Fruit fly (Drosophila melanogaster) whole organism, adult: Measurements from ENCODE around the gene Pcmt.

Source experiments
- CG11617 ChIP-seq: fragments of 200-800 bp; sonication (Bioruptor generic); optimal IDR thresholded peaks from 2 replicates; lab custom pipeline; 2017; ENCODE audit warnings: mild to moderate bottlenecking, missing biosample characterization, missing genetic modification reagents, missing genetic modification characterization
- CG12768 ChIP-seq: fragments of 200-800 bp; sonication (Bioruptor generic); optimal IDR thresholded peaks from 2 replicates; lab custom pipeline; 2017; ENCODE audit warnings: missing biosample characterization, missing genetic modification characterization, mild to moderate bottlenecking, moderate library complexity, missing genetic modification reagents
- CG14711 ChIP-seq: fragments of 200-800 bp; sonication (Bioruptor generic); optimal IDR thresholded peaks from 2 replicates; lab custom pipeline; 2018; ENCODE audit warnings: missing biosample characterization, mild to moderate bottlenecking, missing genetic modification characterization, moderate library complexity
- CG1620 ChIP-seq: fragments of 200-800 bp; sonication (Bioruptor generic); optimal IDR thresholded peaks from 2 replicates; lab custom pipeline; 2016; ENCODE audit warnings: missing biosample characterization, missing genetic modification characterization
- CG33017 ChIP-seq: fragments of 200-800 bp; sonication (Bioruptor generic); optimal IDR thresholded peaks from 2 replicates; lab custom pipeline; 2018; ENCODE audit warnings: missing biosample characterization, mild to moderate bottlenecking, missing genetic modification characterization, moderate library complexity
- CG5204 ChIP-seq: fragments of 200-800 bp; sonication (Bioruptor generic); optimal IDR thresholded peaks from 2 replicates; lab custom pipeline; 2016; ENCODE audit warnings: missing biosample characterization, missing genetic modification characterization
- CG7045 ChIP-seq: fragments of 200-800 bp; sonication (Bioruptor generic); optimal IDR thresholded peaks from 2 replicates; lab custom pipeline; 2017; ENCODE audit warnings: missing biosample characterization, mild to moderate bottlenecking, missing genetic modification characterization
- CG7101 ChIP-seq: fragments of 200-800 bp; sonication (Bioruptor generic); optimal IDR thresholded peaks from 2 replicates; lab custom pipeline; 2018; ENCODE audit warnings: missing biosample characterization, mild to moderate bottlenecking, missing genetic modification characterization, moderate library complexity
- Clk ChIP-seq: fragments of 200-800 bp; sonication (Bioruptor generic); optimal IDR thresholded peaks from 2 replicates; lab custom pipeline; 2017; ENCODE audit warnings: missing biosample characterization, missing genetic modification characterization
- Crg-1 ChIP-seq: fragments of 200-800 bp; sonication (Bioruptor generic); optimal IDR thresholded peaks from 2 replicates; lab custom pipeline; 2016; ENCODE audit warnings: missing biosample characterization, missing genetic modification characterization
- Hr96 ChIP-seq: fragments of 200-800 bp; sonication (Bioruptor generic); optimal IDR thresholded peaks from 2 replicates; lab custom pipeline; 2016; ENCODE audit warnings: missing biosample characterization, missing genetic modification characterization
- Mnt ChIP-seq: fragments of 200-800 bp; sonication (Bioruptor generic); optimal IDR thresholded peaks from 2 replicates; lab custom pipeline; 2016; ENCODE audit warnings: missing biosample characterization, mild to moderate bottlenecking, missing genetic modification characterization
- bab1 ChIP-seq: fragments of 200-800 bp; sonication (Bioruptor generic); optimal IDR thresholded peaks from 3 replicates; lab custom pipeline; 2019; ENCODE audit warnings: missing biosample characterization, mild to moderate bottlenecking, missing genetic modification characterization, moderate library complexity
- cic ChIP-seq: fragments of 200-800 bp; sonication (Bioruptor generic); optimal IDR thresholded peaks from 2 replicates; lab custom pipeline; 2017; ENCODE audit warnings: missing biosample characterization, mild to moderate bottlenecking, missing genetic modification characterization, moderate library complexity
- cnc ChIP-seq, 2 experiments: fragments of >200 bp; optimal IDR thresholded peaks; 2 replicates each; lab custom pipeline; 2017
- kay ChIP-seq: fragments of 200-800 bp; sonication (Bioruptor generic); peaks from one replicate; lab custom pipeline; 2016; ENCODE audit warnings: missing biosample characterization, missing genetic modification characterization, borderline replicate concordance
- ovo ChIP-seq: fragments of 200-800 bp; sonication (Bioruptor generic); optimal IDR thresholded peaks from 2 replicates; lab custom pipeline; 2016; ENCODE audit warnings: missing biosample characterization, missing genetic modification characterization
- pad ChIP-seq: fragments of 200-800 bp; sonication (Bioruptor generic); optimal IDR thresholded peaks from 3 replicates; lab custom pipeline; 2017; ENCODE audit warnings: missing biosample characterization, missing genetic modification characterization, mild to moderate bottlenecking, moderate library complexity, missing genetic modification reagents
- tj ChIP-seq: fragments of 200-800 bp; sonication (Bioruptor generic); optimal IDR thresholded peaks from 3 replicates; lab custom pipeline; 2017; ENCODE audit warnings: missing biosample characterization, mild to moderate bottlenecking, missing genetic modification characterization, moderate library complexity
- toe ChIP-seq: fragments of 200-800 bp; sonication (Bioruptor generic); optimal IDR thresholded peaks from 2 replicates; lab custom pipeline; 2016; ENCODE audit warnings: missing biosample characterization, missing genetic modification characterization

The Pcmt gene

dm6 chr3R:5518627-5519026 is 35.5 kb downstream of the Pcmt start:
- TF ChIP-seq CG1620 (GFP tag; lab: Kevin White, UChicago), result no peak
- no peak for TF ChIP-seq CG7101
- TF ChIP-seq Hr96, result no peak
- no peak for TF ChIP-seq CG33017 (tag; lab: Kevin White, UChicago)
- no peak for TF ChIP-seq kay (GFP tag; lab: Kevin White, UChicago)
- no peak for TF ChIP-seq cnc (optimal IDR thresholded peaks at IDR 0.05; lab: Kevin White, UChicago)
- TF ChIP-seq tj (GFP tag; lab: Kevin White, UChicago), result peak; percentile 35
- TF ChIP-seq bab1 (GFP tag; lab: Kevin White, UChicago), result peak; percentile 6
- no peak for TF ChIP-seq CG12768
- TF ChIP-seq CG7045 (GFP tag; lab: Kevin White, UChicago), result no peak

dm6 chr3R:5517876-5518211 is 36.3 kb downstream of the Pcmt start:
- TF ChIP-seq CG7045 (GFP tag; lab: Kevin White, UChicago), result no peak
- no peak for TF ChIP-seq cnc (optimal IDR thresholded peaks at IDR 0.05; lab: Kevin White, UChicago)
- no peak for TF ChIP-seq Clk (GFP tag; lab: Kevin White, UChicago)
- TF ChIP-seq Hr96, result no peak

dm6 chr3R:5517002-5517875 is 36.9 kb downstream of the Pcmt start, which contains the start of gene Itpr:
Gene Itpr, plus strand, starts transcription at chr3R:5517117.
- peak; percentile 37 for TF ChIP-seq bab1 (GFP tag; lab: Kevin White, UChicago)
- TF ChIP-seq CG5204 (GFP tag; lab: Kevin White, UChicago), result no peak
- no peak for TF ChIP-seq Clk (GFP tag; lab: Kevin White, UChicago)
- TF ChIP-seq kay (GFP tag; lab: Kevin White, UChicago), result peak; percentile 69
- peak; percentile 83 for TF ChIP-seq cic (GFP tag; lab: Kevin White, UChicago)
- TF ChIP-seq Mnt (GFP tag; lab: Kevin White, UChicago), result peak; percentile 76
- TF ChIP-seq tj (GFP tag; lab: Kevin White, UChicago), result peak; percentile 68
- TF ChIP-seq cnc (optimal IDR thresholded peaks at IDR 0.05; lab: Kevin White, UChicago), result peak; percentile 68 to 77
- TF ChIP-seq pad (GFP tag; lab: Kevin White, UChicago), result peak; percentile 23
- peak; percentile 14 for TF ChIP-seq Crg-1 (GFP tag; lab: Kevin White, UChicago)
- TF ChIP-seq CG1620 (GFP tag; lab: Kevin White, UChicago), result no peak
- no peak for TF ChIP-seq CG7101
- no peak for TF ChIP-seq CG14711 (tag; lab: Kevin White, UChicago)
- TF ChIP-seq CG11617, result peak; percentile 31
- peak; percentile 63 for TF ChIP-seq CG12768
- peak; percentile 95 for TF ChIP-seq ovo (GFP tag; lab: Kevin White, UChicago)
- TF ChIP-seq Hr96, result no peak
- peak; percentile 47 for TF ChIP-seq CG7045 (GFP tag; lab: Kevin White, UChicago)
- TF ChIP-seq CG33017 (tag; lab: Kevin White, UChicago), result no peak
- no peak for TF ChIP-seq toe (GFP tag; lab: Kevin White, UChicago)

- TF ChIP-seq CG33017 (tag; lab: Kevin White, UChicago) (no peak), bab1 (GFP tag; lab: Kevin White, UChicago) (no peak), CG12768 (no peak), Clk (GFP tag; lab: Kevin White, UChicago) (no peak), Mnt (GFP tag; lab: Kevin White, UChicago) (no peak), Hr96 (no peak), pad (GFP tag; lab: Kevin White, UChicago) (no peak), Crg-1 (GFP tag; lab: Kevin White, UChicago) (no peak), CG5204 (GFP tag; lab: Kevin White, UChicago) (no peak), CG7101 (no peak), cic (GFP tag; lab: Kevin White, UChicago) (no peak), CG1620 (GFP tag; lab: Kevin White, UChicago) (no peak), kay (GFP tag; lab: Kevin White, UChicago) (no peak), tj (GFP tag; lab: Kevin White, UChicago) (no peak), CG11617 (no peak), ovo (GFP tag; lab: Kevin White, UChicago) (no peak)
Observed at dm6 chr3R:5516582-5517001, 37.5 kb downstream of the Pcmt start.

dm6 chr3R:5514759-5515158 is 39.4 kb downstream of the Pcmt start:
- TF ChIP-seq Crg-1 (GFP tag; lab: Kevin White, UChicago) (no peak), CG7045 (GFP tag; lab: Kevin White, UChicago) (no peak), Clk (GFP tag; lab: Kevin White, UChicago) (no peak), ovo (GFP tag; lab: Kevin White, UChicago) (no peak), cnc (optimal IDR thresholded peaks at IDR 0.05; lab: Kevin White, UChicago) (no peak)

- TF ChIP-seq cic (GFP tag; lab: Kevin White, UChicago), result peak; percentile 53
- no peak for TF ChIP-seq CG5204 (GFP tag; lab: Kevin White, UChicago)
- TF ChIP-seq CG12768, result peak; percentile 6
Observed at dm6 chr3R:5503789-5504387, 50.2 kb downstream of the Pcmt start.
